Worm (Caenorhabditis elegans) whole organism, L4 larva: Measurements from ENCODE around the gene rol-1.
"Not testable (repeated sequence)": the region's sequence is repeated elsewhere in the genome, so short reads cannot be mapped to it uniquely, and the experiment has no call there.

Experiments used
- D1046.2 ChIP-seq: fragments of 200-800 bp; sonication (Bioruptor generic); IDR thresholded peaks from 2 replicates; pipeline ENCODE4 v1.3.6; 2022; ENCODE audit warnings: missing genetic modification characterization, missing compliant biosample characterization
- T20F7.1 ChIP-seq: fragments of 200-800 bp; sonication (Bioruptor generic); optimal IDR thresholded peaks from 2 replicates; lab custom pipeline; 2018; ENCODE audit warnings: mild to moderate bottlenecking, missing genetic modification characterization, missing compliant biosample characterization
- T26A8.4 ChIP-seq: fragments of 200-800 bp; sonication (Bioruptor generic); IDR thresholded peaks from 2 replicates; pipeline ENCODE4 v1.3.6; 2022; ENCODE audit warnings: missing genetic modification characterization, missing compliant biosample characterization
- Y48G9A.11 ChIP-seq: fragments of 200-800 bp; sonication (Bioruptor generic); IDR thresholded peaks from 2 replicates; pipeline ENCODE4 v1.3.6; 2022; ENCODE audit warnings: missing genetic modification reagents, missing genetic modification characterization, missing compliant biosample characterization
- ZK546.5 ChIP-seq, 2 experiments: sonication (generic microtip); optimal IDR thresholded peaks; 2 replicates each; lab custom pipeline; 2017; ENCODE audit warnings: missing biosample characterization in 2 of 2, missing genetic modification characterization in 2 of 2
- aha-1 ChIP-seq: fragments of 150-350 bp; peaks from one replicate; lab custom pipeline; 2014; ENCODE audit warnings: missing biosample characterization, missing genetic modification characterization
- ceh-28 ChIP-seq: fragments of 150-350 bp; optimal IDR thresholded peaks from 2 replicates; lab custom pipeline; 2014; ENCODE audit warnings: missing biosample characterization, missing genetic modification reagents, missing genetic modification characterization
- daf-12 ChIP-seq: fragments of 150-350 bp; optimal IDR thresholded peaks from 2 replicates; lab custom pipeline; 2014; ENCODE audit warnings: missing biosample characterization, missing genetic modification reagents, missing genetic modification characterization
- daf-16 ChIP-seq, 3 experiments: sonication (generic microtip); optimal IDR thresholded peaks; 2 replicates each; lab custom pipeline; 2016 to 2017; ENCODE audit warnings: missing genetic modification characterization in 3 of 3, missing genetic modification reagents in 3 of 3, mild to moderate bottlenecking in 2 of 3, missing compliant biosample characterization in 2 of 3, missing biosample characterization in 1 of 3, moderate library complexity in 1 of 3
- daf-8 ChIP-seq: fragments of 200-800 bp; sonication (Bioruptor generic); IDR thresholded peaks from 2 replicates; pipeline ENCODE4 v1.3.6; 2022; ENCODE audit warnings: missing genetic modification characterization, missing compliant biosample characterization
- dmd-8 ChIP-seq: fragments of 200-800 bp; sonication (Bioruptor generic); IDR thresholded peaks from 2 replicates; pipeline ENCODE4 v1.3.6; 2022; ENCODE audit warnings: missing genetic modification characterization, missing compliant biosample characterization
- egl-43 ChIP-seq: fragments of 200-800 bp; sonication (Bioruptor generic); IDR thresholded peaks from 2 replicates; pipeline ENCODE4 v1.3.6; 2022; ENCODE audit warnings: missing genetic modification reagents, missing genetic modification characterization, missing compliant biosample characterization
- hmg-1.1 ChIP-seq: fragments of 200-800 bp; sonication (Bioruptor generic); IDR thresholded peaks from 2 replicates; pipeline ENCODE4 v1.3.6; 2022; ENCODE audit warnings: missing genetic modification reagents, missing genetic modification characterization, missing compliant biosample characterization
- jun-1 ChIP-seq: fragments of 150-350 bp; optimal IDR thresholded peaks from 2 replicates; lab custom pipeline; 2014; ENCODE audit warnings: missing biosample characterization, missing genetic modification reagents, missing genetic modification characterization
- lin-13 ChIP-seq: fragments of 150-350 bp; optimal IDR thresholded peaks from 2 replicates; lab custom pipeline; 2014; ENCODE audit warnings: missing biosample characterization, missing genetic modification reagents, missing genetic modification characterization
- lin-15B ChIP-seq: fragments of 150-350 bp; sonication (generic microtip); optimal IDR thresholded peaks from 3 replicates; lab custom pipeline; 2014; ENCODE audit warnings: missing biosample characterization, missing genetic modification characterization
- lin-38 ChIP-seq: fragments of 200-800 bp; sonication (Bioruptor generic); IDR thresholded peaks from 2 replicates; pipeline ENCODE4 v1.3.6; 2022; ENCODE audit warnings: missing genetic modification reagents, missing genetic modification characterization, missing compliant biosample characterization
- mdl-1 ChIP-seq, 2 experiments: fragments of 150-350 bp in 1 of 2; sonication (generic microtip) in 1 of 2; optimal IDR thresholded peaks; 2 replicates each; lab custom pipeline; 2014 to 2017; ENCODE audit warnings: missing biosample characterization in 2 of 2, missing genetic modification characterization in 2 of 2
- mdt-29 ChIP-seq: fragments of 200-800 bp; sonication (Bioruptor generic); IDR thresholded peaks from 2 replicates; pipeline ENCODE4 v1.3.6; 2022; ENCODE audit warnings: missing genetic modification reagents, missing genetic modification characterization, missing compliant biosample characterization
- nhr-237 ChIP-seq: sonication (generic microtip); optimal IDR thresholded peaks from 2 replicates; lab custom pipeline; 2017; ENCODE audit warnings: missing biosample characterization, missing genetic modification characterization
- nhr-25 ChIP-seq: sonication (generic microtip); optimal IDR thresholded peaks from 2 replicates; lab custom pipeline; 2017; ENCODE audit warnings: missing genetic modification characterization, mild to moderate bottlenecking, missing compliant biosample characterization, antibody characterized with exemption, moderate library complexity, borderline replicate concordance; ENCODE audit not compliant: insufficient read depth
- php-3 ChIP-seq: fragments of 200-800 bp; sonication (Bioruptor generic); IDR thresholded peaks from 2 replicates; pipeline ENCODE4 v1.3.6; 2022; ENCODE audit warnings: missing genetic modification reagents, missing genetic modification characterization, missing compliant biosample characterization
- rbr-2 ChIP-seq: sonication (generic microtip); optimal IDR thresholded peaks from 2 replicates; lab custom pipeline; 2016; ENCODE audit warnings: missing genotype, missing genetic modification characterization, missing compliant biosample characterization
- set-16 ChIP-seq: fragments of 200-800 bp; sonication (Bioruptor generic); IDR thresholded peaks from 2 replicates; pipeline ENCODE4 v1.3.6; 2022; ENCODE audit warnings: missing genetic modification reagents, missing genetic modification characterization, missing compliant biosample characterization
- snpc-1.2 ChIP-seq: fragments of 200-800 bp; sonication (Bioruptor generic); IDR thresholded peaks from 2 replicates; pipeline ENCODE4 v1.3.6; 2022; ENCODE audit warnings: missing genetic modification reagents, missing genetic modification characterization, missing compliant biosample characterization
- tra-1 ChIP-seq: fragments of 200-800 bp; sonication (Bioruptor generic); IDR thresholded peaks from 2 replicates; pipeline ENCODE4 v1.3.6; 2022; ENCODE audit warnings: missing genetic modification reagents, missing genetic modification characterization, missing compliant biosample characterization
- unc-130 ChIP-seq: sonication (generic microtip); optimal IDR thresholded peaks from 2 replicates; lab custom pipeline; 2016; ENCODE audit warnings: missing genetic modification reagents, missing genetic modification characterization, missing compliant biosample characterization
- zag-1 ChIP-seq: fragments of 150-350 bp; optimal IDR thresholded peaks from 2 replicates; lab custom pipeline; 2014; ENCODE audit warnings: missing biosample characterization, missing genetic modification characterization
- zfp-3 ChIP-seq: fragments of 200-800 bp; sonication (Bioruptor generic); conservative IDR thresholded peaks from 2 replicates; pipeline ENCODE4 v1.3.6; 2022; ENCODE audit warnings: missing genetic modification reagents, missing genetic modification characterization, missing compliant biosample characterization
- zip-2 ChIP-seq: fragments of 150-350 bp; optimal IDR thresholded peaks from 2 replicates; lab custom pipeline; 2014; ENCODE audit warnings: missing biosample characterization, missing genetic modification characterization

Gene rol-1

DNA sequence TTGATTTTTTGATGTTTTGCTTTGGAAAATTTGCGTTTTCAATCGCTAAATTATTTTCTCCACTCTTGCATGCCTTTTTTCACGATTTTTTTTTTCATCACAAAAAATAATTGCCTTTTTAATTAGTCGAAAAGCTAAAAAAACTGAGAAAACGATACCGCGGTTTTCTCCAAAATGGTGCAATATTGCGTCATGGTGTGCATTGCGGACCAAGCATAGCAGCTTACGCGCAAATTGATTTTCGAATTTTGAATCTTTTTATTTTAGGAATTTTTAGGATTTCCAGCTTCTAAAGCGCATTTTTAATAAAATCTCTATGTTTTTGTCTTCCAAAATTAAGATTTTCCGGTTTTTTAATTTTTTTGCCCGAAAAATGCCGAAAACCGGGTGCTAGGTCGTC lies 22.1 kb upstream of the rol-1 start:
- TF ChIP-seq jun-1 (no peak), ZK546.5 (tag; optimal IDR thresholded peaks at IDR 0.05; lab: Kevin White, UChicago) (no peak), lin-15B (tag; lab: Kevin White, UChicago) (no peak), T20F7.1 (GFP tag; lab: Kevin White, UChicago) (no peak), daf-16 (GFP tag; optimal IDR thresholded peaks at IDR 0.05; lab: Kevin White, UChicago) (no peak), daf-16 (tag; optimal IDR thresholded peaks at IDR 0.05; lab: Kevin White, UChicago) (no peak), snpc-1.2 (GFP tag; lab: Robert Waterston, UW) (no peak), zip-2 (tag; lab: Kevin White, UChicago) (peak; percentile 52), daf-8 (no peak)

DNA sequence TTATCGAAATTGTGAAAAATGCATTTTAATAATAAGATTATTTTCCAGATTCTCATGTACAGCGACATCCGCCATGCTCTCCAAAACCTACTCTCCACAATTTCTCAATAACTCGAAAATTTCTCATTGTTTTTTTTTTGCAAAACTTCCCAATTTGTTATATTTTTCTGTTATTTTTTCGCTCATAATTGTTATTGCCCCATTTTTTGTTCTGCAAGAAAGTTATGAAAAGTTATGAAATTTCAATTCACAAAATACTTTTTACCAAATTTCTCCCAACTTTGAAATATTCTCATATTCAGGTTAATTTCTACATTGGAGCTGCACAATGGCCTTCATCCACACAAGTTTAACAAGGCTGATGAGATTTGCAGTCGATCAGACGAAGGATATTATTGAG lies 20.7 kb upstream of the rol-1 start, which contains the start of gene Y57A10A.4:
Y57A10A.4 (plus strand) TSS at position 301 of the 400 bp plus-strand sequence.
- not testable (repeated sequence) for TF ChIP-seq lin-38, zfp-3, Y48G9A.11 (GFP tag; lab: Robert Waterston, UW)

DNA sequence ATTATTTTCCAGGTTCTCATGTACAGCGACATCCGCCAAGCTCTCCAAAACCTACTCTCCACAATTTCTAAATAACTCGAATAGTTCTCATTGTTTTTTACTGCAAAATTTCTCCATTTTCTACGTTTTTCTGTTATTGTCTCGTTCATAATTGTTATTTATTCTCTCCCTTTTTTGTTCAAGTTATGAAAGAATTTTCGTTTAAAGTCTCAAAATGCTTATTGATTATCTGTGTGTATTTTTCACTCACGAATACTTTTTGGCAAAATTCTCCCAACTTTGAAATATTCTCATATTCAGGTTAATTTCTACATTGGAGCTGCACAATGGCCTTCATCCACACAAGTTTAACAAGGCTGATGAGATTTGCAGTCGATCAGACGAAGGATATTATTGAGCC lies 18.2 kb upstream of the rol-1 start, which contains the start of gene Y57A10A.5:
Y57A10A.5 (plus strand) TSS at position 301 of the 400 bp plus-strand sequence.
- TF ChIP-seq daf-12; tra-1 (GFP tag; lab: Robert Waterston, UW); php-3 (GFP tag; lab: Robert Waterston, UW): not testable (repeated sequence)

DNA sequence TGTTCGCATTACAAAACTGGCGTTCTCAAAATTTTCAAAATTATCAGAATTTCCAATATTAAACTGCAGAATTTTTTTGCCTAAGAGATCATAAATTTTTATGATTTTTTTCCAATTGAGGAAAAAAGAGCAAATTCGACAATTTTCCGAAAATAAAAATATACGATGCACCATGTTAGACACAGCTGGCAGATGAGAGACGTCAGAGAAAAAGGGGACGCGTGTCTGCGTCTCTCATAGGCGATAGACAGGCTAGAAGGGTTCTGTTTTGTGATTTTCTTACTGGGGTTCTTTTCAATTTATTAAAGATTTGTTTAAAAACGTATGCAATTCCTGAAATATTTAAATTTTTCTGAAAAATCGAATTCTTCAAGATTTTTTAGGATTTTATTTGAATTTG lies 9.4 kb upstream of the rol-1 start:
- TF ChIP-seq set-16 (GFP tag; lab: Robert Waterston, UW) (no peak), hmg-1.1 (GFP tag; lab: Robert Waterston, UW) (0 out of 2 replicates have a peak, but pooled peaks have one; percentile 33)
- TF ChIP-seq, all 104 proteins: peak for 1

DNA sequence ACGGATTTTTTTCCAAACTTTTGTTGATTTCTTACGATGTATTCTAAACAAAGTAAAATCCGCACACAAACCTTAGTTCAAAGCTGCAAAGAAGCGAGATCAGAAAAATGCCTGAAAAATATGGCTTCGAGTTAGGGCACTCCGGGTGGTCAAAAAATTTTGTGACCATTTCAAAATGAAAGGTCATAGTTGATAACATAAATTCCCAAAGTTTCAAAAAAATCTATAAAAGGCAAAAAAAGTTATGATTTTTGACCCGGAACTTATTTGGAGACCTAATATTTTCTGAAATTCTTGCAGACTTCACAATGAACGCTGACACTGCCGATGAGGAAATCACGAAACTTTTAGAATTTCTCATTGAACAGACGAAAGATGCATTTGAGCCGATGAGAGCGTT lies 7.8 kb upstream of the rol-1 start, which contains the start of gene Y57A10A.8:
Y57A10A.8 (plus strand) TSS at position 301 of the 400 bp plus-strand sequence.
- TF ChIP-seq jun-1; nhr-25 (tag; lab: Kevin White, UChicago); D1046.2 (GFP tag; lab: Robert Waterston, UW): not testable (repeated sequence)
- TF ChIP-seq, all 104 proteins: peak for 0; not testable (repeated sequence) for 104

DNA sequence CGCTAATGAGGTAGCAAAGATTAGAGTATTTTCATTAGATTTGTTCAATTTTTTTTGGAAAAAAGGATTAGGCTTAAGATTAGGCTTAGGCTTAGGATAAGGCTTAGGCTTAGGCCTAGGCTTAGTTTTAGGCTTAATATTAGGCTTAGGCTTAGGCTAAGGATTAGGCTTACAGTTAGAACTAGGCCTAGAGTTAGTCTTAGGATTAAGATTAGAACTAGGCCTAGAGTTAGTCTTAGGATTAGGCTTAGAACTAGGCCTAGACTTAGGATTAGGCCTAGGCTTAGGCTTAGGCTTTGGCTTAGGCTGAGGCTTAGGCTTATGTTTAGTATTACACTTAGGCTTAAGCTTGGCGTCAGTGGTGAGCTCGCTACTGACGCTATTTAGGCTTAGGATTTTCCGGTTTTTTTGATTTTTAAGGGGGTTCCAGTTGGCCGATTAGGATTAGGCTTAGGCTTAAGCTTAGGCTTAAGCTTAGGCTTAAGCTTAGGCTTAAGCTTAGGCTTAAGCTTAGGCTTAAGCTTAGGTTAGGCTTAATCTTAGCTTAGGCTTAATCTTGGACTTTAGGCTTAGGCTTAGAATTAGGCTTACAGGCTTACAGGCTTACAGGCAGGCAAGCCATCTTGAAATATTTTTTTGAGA lies 2.8 kb upstream of the rol-1 start:
- peak; percentile 87 for TF ChIP-seq aha-1 (tag; lab: Kevin White, UChicago)
- no peak for TF ChIP-seq set-16 (GFP tag; lab: Robert Waterston, UW)

DNA sequence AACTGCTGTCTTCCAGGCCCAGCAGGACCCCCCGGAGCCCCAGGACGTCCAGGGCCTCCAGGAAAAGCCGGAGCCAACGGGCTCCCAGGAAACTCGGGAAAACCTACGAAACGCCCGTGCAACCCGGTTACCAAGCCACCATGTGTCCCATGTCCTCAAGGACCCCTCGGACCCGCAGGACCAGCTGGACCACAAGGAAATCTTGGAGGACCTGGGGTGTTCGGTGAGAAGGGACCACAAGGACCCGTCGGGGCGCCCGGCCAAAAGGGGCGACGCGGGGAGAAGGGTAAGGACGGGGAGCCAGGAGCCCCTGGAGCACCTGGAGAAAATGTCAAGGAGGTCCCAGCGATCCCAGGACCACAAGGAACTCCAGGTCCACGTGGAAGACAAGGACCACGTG lies 3.0 kb downstream of the rol-1 start:
- peak; percentile 97 for TF ChIP-seq set-16 (GFP tag; lab: Robert Waterston, UW)
- TF ChIP-seq T26A8.4, result peak; percentile 22
- peak; percentile 56; the same call in 1 of the 2 replicates for TF ChIP-seq egl-43
- TF ChIP-seq zag-1 (tag; lab: Kevin White, UChicago), result no peak
- no peak for TF ChIP-seq mdt-29 (GFP tag; lab: Robert Waterston, UW)
- no peak for TF ChIP-seq zfp-3 (GFP tag; lab: Robert Waterston, UW)
- no peak for TF ChIP-seq lin-13 (GFP tag; lab: Kevin White, UChicago)
- TF ChIP-seq, all 104 proteins: peak for 3

DNA sequence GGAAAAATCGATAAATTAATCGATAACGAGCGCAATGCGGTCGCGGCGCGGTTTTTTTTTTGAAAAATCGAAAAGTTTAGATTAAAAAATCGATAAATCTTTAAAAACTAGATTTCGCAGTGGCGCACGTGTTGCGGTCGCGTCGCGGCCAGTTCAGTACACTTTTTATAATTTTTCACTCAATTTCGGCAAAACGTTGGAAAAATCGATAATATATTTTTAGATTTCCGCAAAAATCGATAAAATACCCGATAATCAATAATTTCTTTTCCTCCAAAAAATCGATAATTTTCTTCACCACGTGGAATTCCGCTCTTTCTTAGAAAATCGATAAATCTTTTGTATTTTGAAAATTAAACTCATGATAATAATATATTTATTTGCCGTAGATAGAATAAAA lies 4.1 kb downstream of the rol-1 start:
- TF ChIP-seq mdl-1 (tag; optimal IDR thresholded peaks at IDR 0.05; lab: Kevin White, UChicago), result no peak
- TF ChIP-seq nhr-237 (tag; lab: Kevin White, UChicago), result no peak
- TF ChIP-seq ceh-28 (tag; lab: Kevin White, UChicago), result peak; percentile 93
- no peak for TF ChIP-seq unc-130 (GFP tag; lab: Kevin White, UChicago)
- no peak for TF ChIP-seq dmd-8 (GFP tag; lab: Robert Waterston, UW)
- no peak for TF ChIP-seq rbr-2 (tag; lab: Kevin White, UChicago)
